Worm (Caenorhabditis elegans): Measurements from ENCODE around the gene D2045.7.

D2045.7 gene

ce11 chrIII:10463653-10464052, 15.6 kb upstream of the D2045.7 start (continued):
- TF ChIP-seq nhr-71 (tag; optimal IDR thresholded peaks at IDR 0.05) (peak; percentile 28), ama-1 (optimal IDR thresholded peaks at IDR 0.05) (no peak), hlh-4 (tag; optimal IDR thresholded peaks at IDR 0.05) (no peak), nhr-90 (tag; optimal IDR thresholded peaks at IDR 0.05; ENCODE audit: poor library complexity) (peak; percentile 27), nhr-76 (tag; optimal IDR thresholded peaks at IDR 0.05) (no peak), ceh-8 (GFP tag; optimal IDR thresholded peaks at IDR 0.05) (no peak), mep-1 (tag; optimal IDR thresholded peaks at IDR 0.05) (peak; percentile 55), mab-9 (GFP tag; IDR thresholded peaks at IDR 0.05) (no peak), pag-3 (tag; optimal IDR thresholded peaks at IDR 0.05; ENCODE audit: borderline replicate concordance, insufficient read depth) (no peak), unc-130 (tag; optimal IDR thresholded peaks at IDR 0.05) (no peak), nhr-47 (tag; optimal IDR thresholded peaks at IDR 0.05) (no peak), grh-1 (GFP tag; IDR thresholded peaks at IDR 0.05) (no peak), nhr-12 (tag; optimal IDR thresholded peaks at IDR 0.05) (no peak), ceh-88 (GFP tag; IDR thresholded peaks at IDR 0.05) (no peak), efl-3 (GFP tag; optimal IDR thresholded peaks at IDR 0.05) (no peak), jun-1 (tag; optimal IDR thresholded peaks at IDR 0.05) (no peak), unc-30 (tag; optimal IDR thresholded peaks at IDR 0.05) (no peak), elt-3 (tag; optimal IDR thresholded peaks at IDR 0.05) (peak in 2 of 6 experiments; percentile 0 to 72), skn-1 (tag; optimal IDR thresholded peaks at IDR 0.05) (peak; percentile 69), rnt-1 (tag; optimal IDR thresholded peaks at IDR 0.05) (peak; percentile 32), nhr-11 (tag; optimal IDR thresholded peaks at IDR 0.05) (no peak), tbx-2 (tag; optimal IDR thresholded peaks at IDR 0.05) (no peak), fkh-4 (tag; optimal IDR thresholded peaks at IDR 0.05; ENCODE audit: borderline replicate concordance) (no peak), dsc-1 (tag; optimal IDR thresholded peaks at IDR 0.05) (no peak), alr-1 (tag; optimal IDR thresholded peaks at IDR 0.05; ENCODE audit: borderline replicate concordance) (no peak), lir-3 (tag; optimal IDR thresholded peaks at IDR 0.05; ENCODE audit: poor library complexity) (no peak), hpl-2 (GFP tag; optimal IDR thresholded peaks at IDR 0.05) (no peak)

ce11 chrIII:10464455-10464854, 14.8 kb upstream of the D2045.7 start:
- no peak for TF ChIP-seq aha-1 (tag; optimal IDR thresholded peaks at IDR 0.05)
- TF ChIP-seq mef-2 (tag; optimal IDR thresholded peaks at IDR 0.05), result no peak
- TF ChIP-seq nhr-12 (tag; optimal IDR thresholded peaks at IDR 0.05), result no peak
- no peak for TF ChIP-seq nhr-19 (GFP tag; conservative IDR thresholded peaks at IDR 0.05)
- TF ChIP-seq sup-37 (GFP tag; optimal IDR thresholded peaks at IDR 0.05), result no peak

ce11 chrIII:10469574-10470055, 9.7 kb upstream of the D2045.7 start, which contains the start of gene D2045.5:
D2045.5 (minus strand) TSS chrIII:10469624.
- TF ChIP-seq aha-1 (tag; optimal IDR thresholded peaks at IDR 0.05) (no peak), ets-5 (GFP tag; IDR thresholded peaks at IDR 0.05) (no peak), nhr-84 (tag; optimal IDR thresholded peaks at IDR 0.05) (no peak), fkh-4 (tag; optimal IDR thresholded peaks at IDR 0.05; ENCODE audit: borderline replicate concordance) (no peak), jun-1 (tag; optimal IDR thresholded peaks at IDR 0.05) (no peak), nhr-11 (tag; optimal IDR thresholded peaks at IDR 0.05) (no peak), ztf-11 (tag; optimal IDR thresholded peaks at IDR 0.05) (no peak), fkh-8 (tag; optimal IDR thresholded peaks at IDR 0.05) (no peak), snpc-4 (tag; optimal IDR thresholded peaks at IDR 0.05) (no peak), mab-9 (GFP tag; IDR thresholded peaks at IDR 0.05) (no peak), nhr-90 (tag; optimal IDR thresholded peaks at IDR 0.05; ENCODE audit: poor library complexity) (no peak), tbx-2 (tag; optimal IDR thresholded peaks at IDR 0.05) (no peak), hlh-4 (tag; optimal IDR thresholded peaks at IDR 0.05) (no peak), sptf-1 (tag; optimal IDR thresholded peaks at IDR 0.05) (no peak), lin-14 (GFP tag; optimal IDR thresholded peaks at IDR 0.05) (no peak), grh-1 (GFP tag; IDR thresholded peaks at IDR 0.05) (no peak), nhr-12 (tag; optimal IDR thresholded peaks at IDR 0.05) (no peak), nhr-77 (tag; optimal IDR thresholded peaks at IDR 0.05) (no peak), nhr-47 (tag; optimal IDR thresholded peaks at IDR 0.05) (no peak)

Measured in whole organism, L1 larva.